Worm (Caenorhabditis elegans) whole organism, L4 larva: ENCODE measurements around the gene D1005.6.

Experiments
- F37D6.2 ChIP-seq: sonication (generic microtip); optimal IDR thresholded peaks from 2 replicates; lab custom pipeline; 2016; ENCODE audit warnings: mild to moderate bottlenecking, missing genetic modification characterization, missing compliant biosample characterization
- Y5F2A.4 ChIP-seq: fragments of 200-800 bp; sonication (Bioruptor generic); optimal IDR thresholded peaks from 2 replicates; lab custom pipeline; 2018; ENCODE audit warnings: mild to moderate bottlenecking, missing genetic modification characterization, missing compliant biosample characterization
- ZK337.2 ChIP-seq: fragments of 200-800 bp; sonication (Bioruptor generic); IDR thresholded peaks from 2 replicates; pipeline ENCODE4 v1.3.6; 2022; ENCODE audit warnings: missing genetic modification reagents, missing genetic modification characterization, missing compliant biosample characterization
- ceh-20 ChIP-seq: fragments of 200-800 bp; sonication (Bioruptor generic); IDR thresholded peaks from 2 replicates; pipeline ENCODE4 v1.3.6; 2022; ENCODE audit warnings: missing genetic modification reagents, missing genetic modification characterization, missing compliant biosample characterization
- ceh-28 ChIP-seq: fragments of 150-350 bp; optimal IDR thresholded peaks from 2 replicates; lab custom pipeline; 2014; ENCODE audit warnings: missing biosample characterization, missing genetic modification reagents, missing genetic modification characterization
- ceh-44 ChIP-seq: fragments of 200-800 bp; sonication (Bioruptor generic); IDR thresholded peaks from 2 replicates; pipeline ENCODE4 v1.3.6; 2022; ENCODE audit warnings: missing genetic modification reagents, missing genetic modification characterization, missing compliant biosample characterization
- cey-2 ChIP-seq: sonication (generic microtip); optimal IDR thresholded peaks from 3 replicates; lab custom pipeline; 2017; ENCODE audit warnings: missing genetic modification characterization, mild to moderate bottlenecking, missing compliant biosample characterization, antibody characterized with exemption, borderline replicate concordance; ENCODE audit not compliant: insufficient read depth
- daf-16 ChIP-seq, 3 experiments: sonication (generic microtip); optimal IDR thresholded peaks; 2 replicates each; lab custom pipeline; 2016 to 2017; ENCODE audit warnings: missing genetic modification characterization in 3 of 3, missing genetic modification reagents in 3 of 3, mild to moderate bottlenecking in 2 of 3, missing compliant biosample characterization in 2 of 3, missing biosample characterization in 1 of 3, moderate library complexity in 1 of 3
- dmd-6 ChIP-seq: fragments of 200-800 bp; sonication (Bioruptor generic); IDR thresholded peaks from 2 replicates; pipeline ENCODE4 v1.3.6; 2022; ENCODE audit warnings: missing genetic modification reagents, missing genetic modification characterization, missing compliant biosample characterization
- duxl-1 ChIP-seq: sonication (generic microtip); optimal IDR thresholded peaks from 2 replicates; lab custom pipeline; 2016; ENCODE audit warnings: mild to moderate bottlenecking, missing genetic modification characterization, moderate library complexity, missing compliant biosample characterization; ENCODE audit not compliant: poor library complexity
- dve-1 ChIP-seq: sonication (generic microtip); optimal IDR thresholded peaks from 2 replicates; lab custom pipeline; 2017; ENCODE audit warnings: antibody characterized with exemption, mild to moderate bottlenecking, missing genetic modification characterization, missing compliant biosample characterization; ENCODE audit not compliant: insufficient read depth
- gei-8 ChIP-seq: fragments of 200-800 bp; sonication (Bioruptor generic); optimal IDR thresholded peaks from 2 replicates; lab custom pipeline; 2018; ENCODE audit warnings: mild to moderate bottlenecking, missing genetic modification characterization, missing compliant biosample characterization
- hif-1 ChIP-seq, 2 experiments: sonication (generic microtip); optimal IDR thresholded peaks; 2 replicates each; lab custom pipeline; 2016 to 2017; ENCODE audit warnings: missing compliant biosample characterization in 2 of 2, missing genetic modification characterization in 2 of 2, missing genetic modification reagents in 2 of 2, missing genotype in 2 of 2, mild to moderate bottlenecking in 1 of 2
- hlh-11 ChIP-seq: fragments of 200-800 bp; sonication (Bioruptor generic); optimal IDR thresholded peaks from 2 replicates; lab custom pipeline; 2018; ENCODE audit warnings: mild to moderate bottlenecking, missing genetic modification characterization, missing compliant biosample characterization
- hlh-30 ChIP-seq: sonication (generic microtip); optimal IDR thresholded peaks from 2 replicates; lab custom pipeline; 2017; ENCODE audit warnings: antibody characterized with exemption, mild to moderate bottlenecking, missing genetic modification characterization, missing compliant biosample characterization; ENCODE audit not compliant: insufficient read depth
- hmg-1.1 ChIP-seq: fragments of 200-800 bp; sonication (Bioruptor generic); IDR thresholded peaks from 2 replicates; pipeline ENCODE4 v1.3.6; 2022; ENCODE audit warnings: missing genetic modification reagents, missing genetic modification characterization, missing compliant biosample characterization
- jun-1 ChIP-seq: fragments of 150-350 bp; optimal IDR thresholded peaks from 2 replicates; lab custom pipeline; 2014; ENCODE audit warnings: missing biosample characterization, missing genetic modification reagents, missing genetic modification characterization
- lim-7 ChIP-seq: fragments of 200-800 bp; sonication (Bioruptor generic); IDR thresholded peaks from 2 replicates; pipeline ENCODE4 v1.3.6; 2022; ENCODE audit warnings: missing genetic modification characterization, missing compliant biosample characterization
- lin-29 ChIP-seq: fragments of 200-800 bp; sonication (Bioruptor generic); IDR thresholded peaks from 2 replicates; pipeline ENCODE4 v1.3.6; 2022; ENCODE audit warnings: missing genetic modification reagents, missing genetic modification characterization, missing compliant biosample characterization
- lir-3 ChIP-seq: sonication (generic microtip); optimal IDR thresholded peaks from 2 replicates; lab custom pipeline; 2016; ENCODE audit warnings: mild to moderate bottlenecking, missing genetic modification characterization, missing compliant biosample characterization
- lsy-2 ChIP-seq, 2 experiments: fragments of 150-350 bp in 1 of 2; sonication (generic microtip) in 1 of 2; optimal IDR thresholded peaks; 2 replicates each; lab custom pipeline; 2014 to 2017; ENCODE audit warnings: missing biosample characterization in 2 of 2, missing genetic modification characterization in 2 of 2
- madf-9 ChIP-seq: fragments of 200-800 bp; sonication (Bioruptor generic); conservative IDR thresholded peaks from 2 replicates; pipeline ENCODE4 v1.3.6; 2022; ENCODE audit warnings: missing genetic modification reagents, missing genetic modification characterization, missing compliant biosample characterization
- mdl-1 ChIP-seq, 2 experiments: fragments of 150-350 bp in 1 of 2; sonication (generic microtip) in 1 of 2; optimal IDR thresholded peaks; 2 replicates each; lab custom pipeline; 2014 to 2017; ENCODE audit warnings: missing biosample characterization in 2 of 2, missing genetic modification characterization in 2 of 2
- mep-1 ChIP-seq: fragments of 150-350 bp; sonication (generic microtip); optimal IDR thresholded peaks from 3 replicates; lab custom pipeline; 2014; ENCODE audit warnings: missing biosample characterization, missing genetic modification characterization
- mes-2 ChIP-seq: sonication (generic microtip); optimal IDR thresholded peaks from 2 replicates; lab custom pipeline; 2016; ENCODE audit warnings: missing genotype, mild to moderate bottlenecking, missing genetic modification characterization, missing compliant biosample characterization; ENCODE audit not compliant: poor library complexity, severe bottlenecking
- mxl-2 ChIP-seq: fragments of 200-800 bp; sonication (Bioruptor generic); conservative IDR thresholded peaks from 2 replicates; pipeline ENCODE4 v1.3.6; 2022; ENCODE audit warnings: missing genetic modification reagents, missing genetic modification characterization, missing compliant biosample characterization
- mxl-3 ChIP-seq: fragments of 200-800 bp; sonication (Bioruptor generic); optimal IDR thresholded peaks from 2 replicates; lab custom pipeline; 2018; ENCODE audit warnings: mild to moderate bottlenecking, missing genetic modification characterization, missing compliant biosample characterization
- nhr-11 ChIP-seq: fragments of 150-350 bp; optimal IDR thresholded peaks from 2 replicates; lab custom pipeline; 2014; ENCODE audit warnings: missing biosample characterization, missing genetic modification characterization
- nhr-111 ChIP-seq: fragments of 200-800 bp; sonication (Bioruptor generic); optimal IDR thresholded peaks from 2 replicates; lab custom pipeline; 2018; ENCODE audit warnings: mild to moderate bottlenecking, missing genetic modification characterization, missing compliant biosample characterization
- nhr-25 ChIP-seq: sonication (generic microtip); optimal IDR thresholded peaks from 2 replicates; lab custom pipeline; 2017; ENCODE audit warnings: missing genetic modification characterization, mild to moderate bottlenecking, missing compliant biosample characterization, antibody characterized with exemption, moderate library complexity, borderline replicate concordance; ENCODE audit not compliant: insufficient read depth
- nhr-28 ChIP-seq: fragments of 150-350 bp; optimal IDR thresholded peaks from 2 replicates; lab custom pipeline; 2014; ENCODE audit warnings: missing biosample characterization, missing genetic modification characterization
- nhr-42 ChIP-seq: fragments of 200-800 bp; sonication (Bioruptor generic); IDR thresholded peaks from 2 replicates; pipeline ENCODE4 v1.3.6; 2022; ENCODE audit warnings: missing genetic modification characterization, missing compliant biosample characterization
- nhr-48 ChIP-seq: sonication (generic microtip); optimal IDR thresholded peaks from 2 replicates; lab custom pipeline; 2016; ENCODE audit warnings: mild to moderate bottlenecking, missing genetic modification characterization, missing compliant biosample characterization
- nhr-6 ChIP-seq: fragments of 150-350 bp; optimal IDR thresholded peaks from 2 replicates; lab custom pipeline; 2014; ENCODE audit warnings: missing biosample characterization, missing genetic modification characterization
- nhr-77 ChIP-seq: fragments of 150-350 bp; optimal IDR thresholded peaks from 2 replicates; lab custom pipeline; 2014; ENCODE audit warnings: missing biosample characterization, missing genetic modification characterization
- pha-4 ChIP-seq, 2 experiments: fragments of 150-350 bp in 1 of 2; fragments of 200-800 bp in 1 of 2; sonication (Bioruptor generic) in 1 of 2; IDR thresholded peaks in 1 of 2; optimal IDR thresholded peaks in 1 of 2; 2 replicates each; pipeline versions ENCODE4 v1.3.6 to Lab custom; 2014 to 2022; ENCODE audit warnings: missing genetic modification characterization in 2 of 2, missing genetic modification reagents in 2 of 2, missing biosample characterization in 1 of 2, missing compliant biosample characterization in 1 of 2
- php-3 ChIP-seq: fragments of 200-800 bp; sonication (Bioruptor generic); IDR thresholded peaks from 2 replicates; pipeline ENCODE4 v1.3.6; 2022; ENCODE audit warnings: missing genetic modification reagents, missing genetic modification characterization, missing compliant biosample characterization
- pqm-1 ChIP-seq: sonication (generic microtip); optimal IDR thresholded peaks from 2 replicates; lab custom pipeline; 2017; ENCODE audit warnings: missing biosample characterization, missing genetic modification characterization
- skn-1 ChIP-seq: fragments of 150-350 bp; optimal IDR thresholded peaks from 2 replicates; lab custom pipeline; 2014; ENCODE audit warnings: missing biosample characterization, missing genetic modification characterization
- snpc-4 ChIP-seq: fragments of 150-350 bp; optimal IDR thresholded peaks from 2 replicates; lab custom pipeline; 2014; ENCODE audit warnings: missing biosample characterization, missing genetic modification characterization
- unc-62 ChIP-seq, 3 experiments: fragments of 150-350 bp in 1 of 3; sonication (generic microtip); optimal IDR thresholded peaks in 2 of 3; peaks in 1 of 3; 1 replicate in 1 of 3; 2 replicates in 2 of 3; lab custom pipeline; 2014 to 2017; ENCODE audit warnings: missing biosample characterization in 3 of 3, missing genetic modification characterization in 3 of 3, missing genetic modification reagents in 3 of 3, missing genotype in 1 of 3
- zip-11 ChIP-seq: fragments of 200-800 bp; sonication (Bioruptor generic); IDR thresholded peaks from 2 replicates; pipeline ENCODE4 v1.3.6; 2022; ENCODE audit warnings: missing genetic modification characterization, missing compliant biosample characterization
- ztf-7 ChIP-seq: fragments of 150-350 bp; optimal IDR thresholded peaks from 2 replicates; lab custom pipeline; 2014; ENCODE audit warnings: missing biosample characterization, missing genetic modification characterization

The D1005.6 gene

ce11 chrX:1458793-1459192 lies 5.8 kb downstream of the D1005.6 start, which contains the start of gene D1005.2:
Gene D1005.2 (plus strand): TSS chrX:1459022.
- TF ChIP-seq hif-1 (tag; optimal IDR thresholded peaks at IDR 0.05; lab: Kevin White, UChicago): no peak
- TF ChIP-seq mdl-1 (tag; optimal IDR thresholded peaks at IDR 0.05; lab: Kevin White, UChicago): peak in 1 of 2 experiments; percentile 64
- TF ChIP-seq mxl-3 (GFP tag; lab: Kevin White, UChicago): peak; percentile 35
- TF ChIP-seq nhr-28 (tag; lab: Kevin White, UChicago): peak; percentile 40

- TF ChIP-seq snpc-4 (no peak), hlh-11 (tag; lab: Kevin White, UChicago) (peak; percentile 86), php-3 (GFP tag; lab: Robert Waterston, UW) (no peak), jun-1 (tag; lab: Kevin White, UChicago) (no peak), dmd-6 (GFP tag; lab: Robert Waterston, UW) (peak; percentile 51), nhr-111 (no peak), pha-4 (GFP tag; IDR thresholded peaks at IDR 0.05; lab: Robert Waterston, UW) (no peak), pha-4 (tag; optimal IDR thresholded peaks at IDR 0.05; lab: Kevin White, UChicago) (peak; percentile 98), madf-9 (GFP tag; lab: Robert Waterston, UW) (no peak), lir-3 (tag; lab: Kevin White, UChicago) (no peak), dve-1 (tag; lab: Kevin White, UChicago) (peak; percentile 64), nhr-42 (GFP tag; lab: Robert Waterston, UW) (no peak), F37D6.2 (tag; lab: Kevin White, UChicago) (no peak), gei-8 (GFP tag; lab: Kevin White, UChicago) (no peak), duxl-1 (tag; lab: Kevin White, UChicago) (no peak), mep-1 (tag; lab: Kevin White, UChicago) (peak; percentile 68), pqm-1 (tag; lab: Kevin White, UChicago) (peak; percentile 25), nhr-48 (peak; percentile 44), lsy-2 (tag; optimal IDR thresholded peaks at IDR 0.05; lab: Kevin White, UChicago) (peak; percentile 39 to 62), ztf-7 (tag; lab: Kevin White, UChicago) (no peak), lin-29 (GFP tag; lab: Robert Waterston, UW) (no peak), hif-1 (tag; optimal IDR thresholded peaks at IDR 0.05; lab: Kevin White, UChicago) (peak in 1 of 2 experiments; percentile 36), nhr-25 (tag; lab: Kevin White, UChicago) (peak; percentile 45), nhr-77 (tag; lab: Kevin White, UChicago) (peak; percentile 57), hmg-1.1 (GFP tag; lab: Robert Waterston, UW) (peak; percentile 48), ceh-44 (GFP tag; lab: Robert Waterston, UW) (no peak), mdl-1 (tag; optimal IDR thresholded peaks at IDR 0.05; lab: Kevin White, UChicago) (peak in 1 of 2 experiments; percentile 67), daf-16 (GFP tag; optimal IDR thresholded peaks at IDR 0.05; lab: Kevin White, UChicago) (peak in 1 of 2 experiments; percentile 85), daf-16 (tag; optimal IDR thresholded peaks at IDR 0.05; lab: Kevin White, UChicago) (peak; percentile 53), lim-7 (GFP tag; lab: Robert Waterston, UW) (no peak), mes-2 (tag; lab: Kevin White, UChicago) (peak; percentile 62), mxl-2 (GFP tag; lab: Robert Waterston, UW) (0 out of 2 replicates have a peak, but pooled peaks have one; percentile 21), ZK337.2 (no peak), nhr-28 (tag; lab: Kevin White, UChicago) (peak; percentile 65), skn-1 (tag; lab: Kevin White, UChicago) (no peak), ceh-28 (no peak), nhr-11 (tag; lab: Kevin White, UChicago) (peak; percentile 40), cey-2 (tag; lab: Kevin White, UChicago) (no peak), unc-62 (GFP tag; optimal IDR thresholded peaks at IDR 0.05 in 1 of 2; lab: Kevin White, UChicago) (peak in 1 of 2 experiments; percentile 90), unc-62 (tag; optimal IDR thresholded peaks at IDR 0.05; lab: Kevin White, UChicago) (no peak), hlh-30 (tag; lab: Kevin White, UChicago) (peak; percentile 74), Y5F2A.4 (no peak), nhr-6 (tag; lab: Kevin White, UChicago) (peak; percentile 26), ceh-20 (GFP tag; lab: Robert Waterston, UW) (0 out of 2 replicates have a peak, but pooled peaks have one; percentile 42), zip-11 (no peak)
Observed at ce11 chrX:1456350-1457080, 8.1 kb downstream of the D1005.6 start.
